Fruit fly (Drosophila melanogaster) whole organism, embryonic: ENCODE results near the gene CG42784.

Source experiments
- Abd-B ChIP-seq: fragments of 200-800 bp; sonication (Bioruptor generic); optimal IDR thresholded peaks from 2 replicates; lab custom pipeline; 2018; ENCODE audit warnings: missing biosample characterization, mild to moderate bottlenecking, missing genetic modification characterization, moderate library complexity
- Ada2b ChIP-seq: fragments of 200-800 bp; sonication (Bioruptor generic); IDR thresholded peaks from 2 replicates; pipeline ENCODE4 v1.3.6; 2022; ENCODE audit warnings: missing biosample characterization, missing genetic modification characterization
- Asciz ChIP-seq: fragments of 200-800 bp; sonication (Bioruptor generic); optimal IDR thresholded peaks from 2 replicates; lab custom pipeline; 2017; ENCODE audit warnings: missing biosample characterization, mild to moderate bottlenecking, missing genetic modification characterization, missing genetic modification reagents
- Atf3 ChIP-seq: fragments of 200-800 bp; sonication (Bioruptor generic); optimal IDR thresholded peaks from 3 replicates; lab custom pipeline; 2016; ENCODE audit warnings: missing biosample characterization, missing genetic modification characterization
- B-H1 ChIP-seq: fragments of 200-800 bp; sonication (Bioruptor generic); IDR thresholded peaks from 3 replicates; pipeline ENCODE4 v1.3.6; 2022; ENCODE audit warnings: missing biosample characterization, missing genetic modification characterization
- Bdp1 ChIP-seq: fragments of 200-800 bp; sonication (Bioruptor generic); optimal IDR thresholded peaks from 3 replicates; lab custom pipeline; 2016; ENCODE audit warnings: missing biosample characterization, missing genetic modification characterization
- C15 ChIP-seq: fragments of 200-800 bp; sonication (Bioruptor generic); IDR thresholded peaks from 3 replicates; pipeline ENCODE4 v1.3.6; 2022; ENCODE audit warnings: missing biosample characterization, missing genetic modification characterization
- CG10147 ChIP-seq: fragments of 200-800 bp; sonication (Bioruptor generic); optimal IDR thresholded peaks from 2 replicates; lab custom pipeline; 2019; ENCODE audit warnings: missing biosample characterization, mild to moderate bottlenecking, missing genetic modification characterization, moderate library complexity
- CG10543 ChIP-seq: fragments of 200-800 bp; sonication (Bioruptor generic); optimal IDR thresholded peaks from 3 replicates; lab custom pipeline; 2017; ENCODE audit warnings: missing biosample characterization, mild to moderate bottlenecking, missing genetic modification characterization, moderate library complexity
- CG10654 ChIP-seq: fragments of 200-800 bp; sonication (Bioruptor generic); optimal IDR thresholded peaks from 2 replicates; lab custom pipeline; 2016; ENCODE audit warnings: missing biosample characterization, missing genetic modification characterization
- CG12219 ChIP-seq: fragments of 200-800 bp; sonication (Bioruptor generic); optimal IDR thresholded peaks from 3 replicates; lab custom pipeline; 2018; ENCODE audit warnings: missing biosample characterization, mild to moderate bottlenecking, missing genetic modification characterization
- CG12236 ChIP-seq: fragments of 200-800 bp; sonication (Bioruptor generic); optimal IDR thresholded peaks from 2 replicates; lab custom pipeline; 2016; ENCODE audit warnings: missing biosample characterization, missing genetic modification characterization
- CG12299 ChIP-seq: fragments of 200-800 bp; sonication (Bioruptor generic); optimal IDR thresholded peaks from 2 replicates; lab custom pipeline; 2018; ENCODE audit warnings: missing biosample characterization, mild to moderate bottlenecking, missing genetic modification characterization
- CG1233 ChIP-seq: fragments of 200-800 bp; sonication (Bioruptor generic); optimal IDR thresholded peaks from 4 replicates; lab custom pipeline; 2018; ENCODE audit warnings: missing biosample characterization, mild to moderate bottlenecking, missing genetic modification characterization
- CG13123 ChIP-seq: fragments of 200-800 bp; sonication (Bioruptor generic); optimal IDR thresholded peaks from 2 replicates; lab custom pipeline; 2016; ENCODE audit warnings: missing biosample characterization, missing genetic modification characterization
- CG13287 ChIP-seq: fragments of 200-800 bp; sonication (Bioruptor generic); IDR thresholded peaks from 2 replicates; pipeline ENCODE4 v1.3.6; 2022; ENCODE audit warnings: missing biosample characterization, missing genetic modification characterization; ENCODE audit not compliant: partially characterized antibody
- CG14710 ChIP-seq: fragments of 200-800 bp; sonication (Bioruptor generic); optimal IDR thresholded peaks from 3 replicates; lab custom pipeline; 2019; ENCODE audit warnings: missing biosample characterization, mild to moderate bottlenecking, missing genetic modification characterization, moderate library complexity
- CG14965 ChIP-seq: fragments of 200-800 bp; sonication (Bioruptor generic); optimal IDR thresholded peaks from 2 replicates; lab custom pipeline; 2016; ENCODE audit warnings: missing biosample characterization, missing genetic modification characterization, borderline replicate concordance
- CG15011 ChIP-seq: fragments of 200-800 bp; sonication (Bioruptor generic); optimal IDR thresholded peaks from 3 replicates; lab custom pipeline; 2018; ENCODE audit warnings: missing biosample characterization, mild to moderate bottlenecking, missing genetic modification characterization
- CG16813 ChIP-seq: fragments of 200-800 bp; sonication (Bioruptor generic); IDR thresholded peaks from 3 replicates; pipeline ENCODE4 v1.3.6; 2022; ENCODE audit warnings: missing biosample characterization, missing genetic modification characterization; ENCODE audit not compliant: partially characterized antibody
- CG18599 ChIP-seq: fragments of 200-800 bp; sonication (Bioruptor generic); optimal IDR thresholded peaks from 3 replicates; lab custom pipeline; 2017; ENCODE audit warnings: missing biosample characterization, missing genetic modification characterization, mild to moderate bottlenecking, moderate library complexity, missing genetic modification reagents
- CG2678 ChIP-seq: fragments of 200-800 bp; sonication (Bioruptor generic); optimal IDR thresholded peaks from 3 replicates; lab custom pipeline; 2019; ENCODE audit warnings: missing biosample characterization, mild to moderate bottlenecking, missing genetic modification characterization, moderate library complexity
- CG34422 ChIP-seq: fragments of 200-800 bp; sonication (Bioruptor generic); IDR thresholded peaks from 3 replicates; pipeline ENCODE4 v1.3.6; 2022; ENCODE audit warnings: missing biosample characterization, missing genetic modification characterization
- CG6654 ChIP-seq: fragments of 200-800 bp; sonication (Bioruptor generic); optimal IDR thresholded peaks from 2 replicates; lab custom pipeline; 2017; ENCODE audit warnings: missing biosample characterization, mild to moderate bottlenecking, missing genetic modification characterization
- CG6765 ChIP-seq: fragments of 200-800 bp; sonication (Bioruptor generic); optimal IDR thresholded peaks from 3 replicates; lab custom pipeline; 2017; ENCODE audit warnings: missing biosample characterization, mild to moderate bottlenecking, missing genetic modification characterization
- CG8478 ChIP-seq: fragments of >200 bp; optimal IDR thresholded peaks from 2 replicates; lab custom pipeline; 2018
- CG9437 ChIP-seq: fragments of 200-800 bp; sonication (Bioruptor generic); optimal IDR thresholded peaks from 2 replicates; lab custom pipeline; 2018; ENCODE audit warnings: missing biosample characterization, mild to moderate bottlenecking, missing genetic modification characterization
- CHES-1-like ChIP-seq: fragments of 200-800 bp; sonication (Bioruptor generic); optimal IDR thresholded peaks from 2 replicates; lab custom pipeline; 2016; ENCODE audit warnings: missing biosample characterization, missing genetic modification characterization
- Dfd ChIP-seq, 2 experiments: fragments of >200 bp; optimal IDR thresholded peaks; 2 replicates each; lab custom pipeline; 2017; ENCODE audit warnings: missing biosample characterization in 2 of 2, missing genetic modification characterization in 2 of 2
- Hey ChIP-seq: fragments of 200-800 bp; sonication (Bioruptor generic); optimal IDR thresholded peaks from 3 replicates; lab custom pipeline; 2018; ENCODE audit warnings: missing biosample characterization, mild to moderate bottlenecking, missing genetic modification characterization
- MBD-R2 ChIP-seq: fragments of 200-800 bp; sonication (Bioruptor generic); IDR thresholded peaks from 2 replicates; pipeline ENCODE4 v1.3.6; 2022; ENCODE audit warnings: missing biosample characterization, missing genetic modification characterization
- Opbp ChIP-seq: fragments of 200-800 bp; sonication (Bioruptor generic); IDR thresholded peaks from 3 replicates; pipeline ENCODE4 v1.3.6; 2022; ENCODE audit warnings: missing biosample characterization, missing genetic modification characterization; ENCODE audit not compliant: partially characterized antibody
- TFAM ChIP-seq: fragments of 200-800 bp; sonication (Bioruptor generic); optimal IDR thresholded peaks from 2 replicates; lab custom pipeline; 2017; ENCODE audit warnings: missing biosample characterization, missing genetic modification characterization, inconsistent platforms
- Taf1 ChIP-seq: fragments of 200-800 bp; sonication (Bioruptor generic); IDR thresholded peaks from 2 replicates; pipeline ENCODE4 v1.3.6; 2022; ENCODE audit warnings: missing biosample characterization, missing genetic modification characterization
- Vsx1 ChIP-seq: fragments of 200-800 bp; sonication (Bioruptor generic); optimal IDR thresholded peaks from 2 replicates; lab custom pipeline; 2017; ENCODE audit warnings: missing biosample characterization, mild to moderate bottlenecking, missing genetic modification characterization, missing genetic modification reagents
- abd-A ChIP-seq: fragments of 200-800 bp; sonication (Bioruptor generic); optimal IDR thresholded peaks from 3 replicates; lab custom pipeline; 2019; ENCODE audit warnings: missing biosample characterization, mild to moderate bottlenecking, missing genetic modification characterization, moderate library complexity
- bsh ChIP-seq, 2 experiments: fragments of 200-800 bp; sonication (Bioruptor generic); optimal IDR thresholded peaks; 2 replicates each; lab custom pipeline; 2017 to 2018; ENCODE audit warnings: mild to moderate bottlenecking in 2 of 2, missing biosample characterization in 2 of 2, missing genetic modification characterization in 2 of 2, moderate library complexity in 1 of 2
- crc ChIP-seq: fragments of 200-800 bp; sonication (Bioruptor generic); optimal IDR thresholded peaks from 2 replicates; lab custom pipeline; 2016; ENCODE audit warnings: missing biosample characterization, missing genetic modification characterization
- croc ChIP-seq: fragments of 200-800 bp; sonication (Bioruptor generic); conservative IDR thresholded peaks from 3 replicates; pipeline ENCODE4 v1.3.6; 2022; ENCODE audit warnings: missing biosample characterization, missing genetic modification characterization
- gem ChIP-seq: fragments of 200-800 bp; sonication (Bioruptor generic); optimal IDR thresholded peaks from 2 replicates; lab custom pipeline; 2019; ENCODE audit warnings: missing biosample characterization, mild to moderate bottlenecking, missing genetic modification characterization, moderate library complexity
- gsb-n ChIP-seq: fragments of 200-800 bp; sonication (Bioruptor generic); optimal IDR thresholded peaks from 3 replicates; lab custom pipeline; 2018; ENCODE audit warnings: missing biosample characterization, mild to moderate bottlenecking, missing genetic modification characterization
- nau ChIP-seq: fragments of 200-800 bp; sonication (Bioruptor generic); optimal IDR thresholded peaks from 3 replicates; lab custom pipeline; 2017; ENCODE audit warnings: missing biosample characterization, mild to moderate bottlenecking, missing genetic modification characterization, missing genetic modification reagents
- nerfin-1 ChIP-seq: fragments of 200-800 bp; sonication (Bioruptor generic); optimal IDR thresholded peaks from 3 replicates; lab custom pipeline; 2019; ENCODE audit warnings: missing biosample characterization, mild to moderate bottlenecking, missing genetic modification characterization, moderate library complexity
- phol ChIP-seq: fragments of 200-800 bp; sonication (Bioruptor generic); optimal IDR thresholded peaks from 3 replicates; lab custom pipeline; 2018; ENCODE audit warnings: missing biosample characterization, mild to moderate bottlenecking, missing genetic modification characterization, moderate library complexity
- pita ChIP-seq: fragments of 200-800 bp; sonication (Bioruptor generic); optimal IDR thresholded peaks from 2 replicates; lab custom pipeline; 2017; ENCODE audit warnings: missing biosample characterization, mild to moderate bottlenecking, missing genetic modification characterization
- row ChIP-seq: fragments of 200-800 bp; sonication (Bioruptor generic); IDR thresholded peaks from 3 replicates; pipeline ENCODE4 v1.3.6; 2022; ENCODE audit warnings: missing biosample characterization, missing genetic modification characterization
- salm ChIP-seq: fragments of 200-800 bp; sonication (Bioruptor generic); optimal IDR thresholded peaks from 2 replicates; lab custom pipeline; 2018; ENCODE audit warnings: missing biosample characterization, mild to moderate bottlenecking, missing genetic modification characterization
- schlank ChIP-seq: fragments of 200-800 bp; sonication (Bioruptor generic); optimal IDR thresholded peaks from 2 replicates; lab custom pipeline; 2018; ENCODE audit warnings: missing biosample characterization, mild to moderate bottlenecking, missing genetic modification characterization
- seq ChIP-seq: fragments of 200-800 bp; sonication (Bioruptor generic); IDR thresholded peaks from 2 replicates; pipeline ENCODE4 v1.3.6; 2022; ENCODE audit warnings: missing biosample characterization, missing genetic modification characterization
- unpg ChIP-seq: fragments of 200-800 bp; sonication (Bioruptor generic); optimal IDR thresholded peaks from 3 replicates; lab custom pipeline; 2018; ENCODE audit warnings: missing biosample characterization, mild to moderate bottlenecking, missing genetic modification characterization, moderate library complexity

The CG42784 gene

DNA sequence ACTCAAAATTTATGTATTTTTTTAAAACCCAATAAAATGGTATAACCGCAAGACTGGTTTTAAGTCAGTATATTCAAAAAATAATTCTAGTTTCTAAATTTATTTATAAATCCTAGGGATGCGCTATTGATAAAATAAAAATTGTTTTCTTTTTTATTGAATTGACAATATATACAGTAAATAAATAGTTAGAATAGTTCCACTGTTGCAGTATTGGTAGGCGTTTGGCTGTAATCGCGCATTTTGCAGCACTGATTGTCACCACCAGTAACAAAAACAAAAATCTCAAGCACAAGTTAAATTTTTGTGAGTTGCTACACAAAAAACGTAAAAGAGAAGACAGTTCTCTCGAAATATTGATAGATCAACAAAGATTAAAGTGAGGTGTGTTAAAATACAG, 46.3 kb upstream of the CG42784 start, which contains the start of gene CG31855 (continued):
- TF ChIP-seq Opbp (GFP tag; lab: Robert Waterston, UW) = no peak
- TF ChIP-seq CG16813 = no peak
- no peak for TF ChIP-seq TFAM
- TF ChIP-seq CG9437 (GFP tag; lab: Kevin White, UChicago) = peak; percentile 68
- TF ChIP-seq pita (GFP tag; lab: Kevin White, UChicago) = no peak
- TF ChIP-seq CG10654 (GFP tag; lab: Kevin White, UChicago) = peak; percentile 76
- TF ChIP-seq CG6765 (GFP tag; lab: Kevin White, UChicago) = peak; percentile 84
- TF ChIP-seq CHES-1-like = peak; percentile 58
- peak; percentile 66 for TF ChIP-seq CG10147 (GFP tag; lab: Kevin White, UChicago)
- TF ChIP-seq CG14710 (tag; lab: Kevin White, UChicago) = peak; percentile 71
- peak; percentile 93 for TF ChIP-seq MBD-R2
- peak; percentile 50; the same call in 1 of the 2 replicates for TF ChIP-seq seq (GFP tag; lab: Robert Waterston, UW)
- peak; percentile 85 for TF ChIP-seq gem
- peak; percentile 28 for TF ChIP-seq Hey
- 0 out of 3 replicates have a peak, but pooled peaks have one; percentile 53 for TF ChIP-seq C15
- peak; percentile 61 for TF ChIP-seq schlank
- TF ChIP-seq CG12219 = peak; percentile 69
- TF ChIP-seq B-H1 (GFP tag; lab: Robert Waterston, UW) = peak; percentile 19; the same call in 1 of the 3 replicates
- peak; percentile 30 for TF ChIP-seq Abd-B
- TF ChIP-seq CG14965 (GFP tag; lab: Kevin White, UChicago) = no peak
- peak; percentile 63 for TF ChIP-seq nerfin-1
- peak; percentile 53 for TF ChIP-seq croc (GFP tag; lab: Robert Waterston, UW)
- no peak for TF ChIP-seq CG8478 (lab: Kevin White, UChicago)
- peak; percentile 50; the same call in 1 of the 2 replicates for TF ChIP-seq CG13287 (GFP tag; lab: Robert Waterston, UW)
- peak; percentile 88 for TF ChIP-seq Bdp1 (GFP tag; lab: Kevin White, UChicago)
- TF ChIP-seq phol (tag; lab: Kevin White, UChicago) = peak; percentile 70
- peak; percentile 77 for TF ChIP-seq Taf1 (GFP tag; lab: Robert Waterston, UW)
- no peak for TF ChIP-seq abd-A
- peak; percentile 87 for TF ChIP-seq CG34422 (GFP tag; lab: Robert Waterston, UW)
- TF ChIP-seq CG12299 (tag; lab: Kevin White, UChicago) = peak; percentile 78
- peak; percentile 81 for TF ChIP-seq unpg (GFP tag; lab: Kevin White, UChicago)
- peak; percentile 46 for TF ChIP-seq CG15011 (GFP tag; lab: Kevin White, UChicago)
- peak; percentile 74 for TF ChIP-seq Ada2b
- TF ChIP-seq Vsx1 (GFP tag; lab: Kevin White, UChicago) = peak; percentile 36
- TF ChIP-seq CG13123 (GFP tag; lab: Kevin White, UChicago) = peak; percentile 82
- TF ChIP-seq salm (tag; lab: Kevin White, UChicago) = peak; percentile 36
- peak; percentile 11 for TF ChIP-seq Atf3 (GFP tag; lab: Kevin White, UChicago)
- peak; percentile 16 for TF ChIP-seq crc (GFP tag; lab: Kevin White, UChicago)
- TF ChIP-seq nau (GFP tag; lab: Kevin White, UChicago) = peak; percentile 75
- TF ChIP-seq CG2678 (tag; lab: Kevin White, UChicago) = peak; percentile 81
- TF ChIP-seq row (GFP tag; lab: Robert Waterston, UW) = peak; percentile 95
- TF ChIP-seq CG10543 (GFP tag; lab: Kevin White, UChicago) = peak; percentile 86
- peak; percentile 12 to 76 for TF ChIP-seq bsh (GFP tag; optimal IDR thresholded peaks at IDR 0.05; lab: Kevin White, UChicago)
- TF ChIP-seq CG12236 = no peak
- no peak for TF ChIP-seq CG6654 (GFP tag; lab: Kevin White, UChicago)
- no peak for TF ChIP-seq Dfd (GFP tag; optimal IDR thresholded peaks at IDR 0.05; lab: Kevin White, UChicago)
- TF ChIP-seq Asciz = peak; percentile 71
- peak; percentile 86 for TF ChIP-seq CG18599 (GFP tag; lab: Kevin White, UChicago)
- TF ChIP-seq gsb-n (tag; lab: Kevin White, UChicago) = peak; percentile 72
- peak; percentile 73 for TF ChIP-seq CG1233 (GFP tag; lab: Kevin White, UChicago)
